Fruit fly (Drosophila melanogaster) whole organism, embryonic: Measurements from ENCODE around the gene Cyp12a4.

Experiments
- Awh ChIP-seq: fragments of 200-800 bp; sonication (Bioruptor generic); IDR thresholded peaks from 2 replicates; pipeline ENCODE4, ENCODE4 v1.3.6; 2022; ENCODE audit warnings: missing biosample characterization, missing genetic modification characterization
- BEAF-32 ChIP-seq: fragments of 200-800 bp; sonication (Bioruptor generic); optimal IDR thresholded peaks from 3 replicates; lab custom pipeline; 2017; ENCODE audit warnings: missing biosample characterization, missing genetic modification characterization, mild to moderate bottlenecking, moderate library complexity, missing genetic modification reagents
- CG10209 ChIP-seq: fragments of 200-800 bp; sonication (Bioruptor generic); optimal IDR thresholded peaks from 3 replicates; lab custom pipeline; 2017; ENCODE audit warnings: missing biosample characterization, mild to moderate bottlenecking, missing genetic modification characterization, missing genetic modification reagents
- CG11560 ChIP-seq: fragments of 200-800 bp; sonication (Bioruptor generic); IDR thresholded peaks from 3 replicates; pipeline ENCODE4 v1.3.6; 2022; ENCODE audit warnings: missing biosample characterization, missing genetic modification characterization
- CG11695 ChIP-seq: fragments of 200-800 bp; sonication (Bioruptor generic); IDR thresholded peaks from 3 replicates; pipeline ENCODE4 v1.3.6; 2022; ENCODE audit warnings: missing biosample characterization, missing genetic modification characterization
- CG15514 ChIP-seq: fragments of 200-800 bp; sonication (Bioruptor generic); optimal IDR thresholded peaks from 3 replicates; lab custom pipeline; 2017; ENCODE audit warnings: missing biosample characterization, missing genetic modification characterization, mild to moderate bottlenecking, moderate library complexity, missing genetic modification reagents
- CG15696 ChIP-seq: fragments of 200-800 bp; sonication (Bioruptor generic); optimal IDR thresholded peaks from 2 replicates; lab custom pipeline; 2019; ENCODE audit warnings: missing biosample characterization, mild to moderate bottlenecking, missing genetic modification characterization, moderate library complexity
- CG18619 ChIP-seq: fragments of 200-800 bp; sonication (Bioruptor generic); optimal IDR thresholded peaks from 3 replicates; lab custom pipeline; 2017; ENCODE audit warnings: missing biosample characterization, mild to moderate bottlenecking, missing genetic modification characterization
- CG2120 ChIP-seq: fragments of 200-800 bp; sonication (Bioruptor generic); optimal IDR thresholded peaks from 3 replicates; lab custom pipeline; 2016; ENCODE audit warnings: missing biosample characterization, missing genetic modification characterization
- CG34376 ChIP-seq: fragments of 200-800 bp; sonication (Bioruptor generic); optimal IDR thresholded peaks from 2 replicates; lab custom pipeline; 2018; ENCODE audit warnings: missing biosample characterization, mild to moderate bottlenecking, missing genetic modification characterization
- CG4424 ChIP-seq: fragments of 200-800 bp; sonication (Bioruptor generic); optimal IDR thresholded peaks from 3 replicates; lab custom pipeline; 2016; ENCODE audit warnings: missing biosample characterization, missing genetic modification characterization
- CG7271 ChIP-seq: fragments of 200-800 bp; sonication (Bioruptor generic); optimal IDR thresholded peaks from 2 replicates; lab custom pipeline; 2018; ENCODE audit warnings: missing biosample characterization, mild to moderate bottlenecking, missing genetic modification characterization, moderate library complexity
- CG7987 ChIP-seq: fragments of 200-800 bp; sonication (Bioruptor generic); optimal IDR thresholded peaks from 2 replicates; lab custom pipeline; 2018; ENCODE audit warnings: missing biosample characterization, mild to moderate bottlenecking, missing genetic modification characterization, moderate library complexity
- CG9437 ChIP-seq: fragments of 200-800 bp; sonication (Bioruptor generic); optimal IDR thresholded peaks from 2 replicates; lab custom pipeline; 2018; ENCODE audit warnings: missing biosample characterization, mild to moderate bottlenecking, missing genetic modification characterization
- CG9609 ChIP-seq: fragments of 200-800 bp; sonication (Bioruptor generic); optimal IDR thresholded peaks from 3 replicates; lab custom pipeline; 2016; ENCODE audit warnings: missing biosample characterization, missing genetic modification characterization
- CHES-1-like ChIP-seq: fragments of 200-800 bp; sonication (Bioruptor generic); optimal IDR thresholded peaks from 2 replicates; lab custom pipeline; 2016; ENCODE audit warnings: missing biosample characterization, missing genetic modification characterization
- Drgx ChIP-seq: fragments of 200-800 bp; sonication (Bioruptor generic); IDR thresholded peaks from 2 replicates; pipeline ENCODE4 v1.3.6; 2022; ENCODE audit warnings: missing biosample characterization, missing genetic modification characterization
- Elba2 ChIP-seq: fragments of 200-800 bp; sonication (Bioruptor generic); optimal IDR thresholded peaks from 3 replicates; lab custom pipeline; 2016; ENCODE audit warnings: missing biosample characterization, missing genetic modification characterization
- Med ChIP-seq: fragments of 200-800 bp; sonication (Bioruptor generic); peaks from one replicate; lab custom pipeline; 2016; ENCODE audit warnings: missing biosample characterization, missing genetic modification characterization, mild to moderate bottlenecking, inconsistent platforms, moderate library complexity
- Side ChIP-seq: fragments of 200-800 bp; sonication (Bioruptor generic); optimal IDR thresholded peaks from 2 replicates; lab custom pipeline; 2016; ENCODE audit warnings: missing biosample characterization, missing genetic modification characterization
- Spps ChIP-seq: fragments of 200-800 bp; sonication (Bioruptor generic); optimal IDR thresholded peaks from 2 replicates; lab custom pipeline; 2018; ENCODE audit warnings: missing biosample characterization, mild to moderate bottlenecking, missing genetic modification characterization
- ato ChIP-seq: fragments of 200-800 bp; sonication (Bioruptor generic); IDR thresholded peaks from 2 replicates; pipeline ENCODE4 v1.3.6; 2022; ENCODE audit warnings: missing biosample characterization, missing genetic modification characterization; ENCODE audit not compliant: partially characterized antibody
- az2 ChIP-seq: fragments of 200-800 bp; sonication (Bioruptor generic); optimal IDR thresholded peaks from 3 replicates; lab custom pipeline; 2016; ENCODE audit warnings: missing biosample characterization, missing genetic modification characterization
- bsh ChIP-seq, 2 experiments: fragments of 200-800 bp; sonication (Bioruptor generic); optimal IDR thresholded peaks; 2 replicates each; lab custom pipeline; 2017 to 2018; ENCODE audit warnings: mild to moderate bottlenecking in 2 of 2, missing biosample characterization in 2 of 2, missing genetic modification characterization in 2 of 2, moderate library complexity in 1 of 2
- caup ChIP-seq: fragments of 200-800 bp; sonication (Bioruptor generic); optimal IDR thresholded peaks from 3 replicates; lab custom pipeline; 2017; ENCODE audit warnings: missing biosample characterization, mild to moderate bottlenecking, missing genetic modification characterization, moderate library complexity; ENCODE audit not compliant: severe bottlenecking
- ci ChIP-seq: fragments of 200-800 bp; sonication (Bioruptor generic); IDR thresholded peaks from 3 replicates; pipeline ENCODE4 v1.3.6; 2022; ENCODE audit warnings: missing biosample characterization, missing genetic modification characterization
- dmrt99B ChIP-seq: fragments of 200-800 bp; sonication (Bioruptor generic); optimal IDR thresholded peaks from 2 replicates; lab custom pipeline; 2018; ENCODE audit warnings: missing biosample characterization, mild to moderate bottlenecking, missing genetic modification characterization, moderate library complexity
- fru ChIP-seq: fragments of >200 bp; optimal IDR thresholded peaks from 2 replicates; lab custom pipeline; 2017
- gcm2 ChIP-seq: fragments of 200-800 bp; sonication (Bioruptor generic); optimal IDR thresholded peaks from 2 replicates; lab custom pipeline; 2016; ENCODE audit warnings: missing biosample characterization, missing genetic modification characterization
- gem ChIP-seq: fragments of 200-800 bp; sonication (Bioruptor generic); optimal IDR thresholded peaks from 2 replicates; lab custom pipeline; 2019; ENCODE audit warnings: missing biosample characterization, mild to moderate bottlenecking, missing genetic modification characterization, moderate library complexity
- hb ChIP-seq: fragments of 200-800 bp; sonication (Bioruptor generic); IDR thresholded peaks from 3 replicates; pipeline ENCODE4 v1.3.6; 2022; ENCODE audit warnings: missing biosample characterization, missing genetic modification characterization; ENCODE audit not compliant: partially characterized antibody
- jumu ChIP-seq: fragments of 200-800 bp; sonication (Bioruptor generic); optimal IDR thresholded peaks from 3 replicates; lab custom pipeline; 2016; ENCODE audit warnings: missing biosample characterization, missing genetic modification characterization
- klu ChIP-seq: fragments of 200-800 bp; sonication (Bioruptor generic); IDR thresholded peaks from 2 replicates; pipeline ENCODE4 v1.3.6; 2022; ENCODE audit warnings: missing biosample characterization, missing genetic modification characterization
- maf-S ChIP-seq: fragments of 200-800 bp; sonication (Bioruptor generic); optimal IDR thresholded peaks from 2 replicates; lab custom pipeline; 2016; ENCODE audit warnings: missing biosample characterization, missing genetic modification characterization
- mld ChIP-seq: fragments of 200-800 bp; sonication (Bioruptor generic); IDR thresholded peaks from 3 replicates; pipeline ENCODE4 v1.3.6; 2022; ENCODE audit warnings: missing biosample characterization, missing genetic modification characterization; ENCODE audit not compliant: partially characterized antibody
- nom ChIP-seq: fragments of 200-800 bp; sonication (Bioruptor generic); optimal IDR thresholded peaks from 2 replicates; lab custom pipeline; 2017; ENCODE audit warnings: missing biosample characterization, missing genetic modification characterization, mild to moderate bottlenecking, moderate library complexity, missing genetic modification reagents
- otp ChIP-seq: fragments of 200-800 bp; sonication (Bioruptor generic); IDR thresholded peaks from 3 replicates; pipeline ENCODE4, ENCODE4 v1.3.6; 2022; ENCODE audit warnings: missing biosample characterization, missing genetic modification characterization
- p53 ChIP-seq: fragments of 200-800 bp; sonication (Bioruptor generic); optimal IDR thresholded peaks from 2 replicates; lab custom pipeline; 2016; ENCODE audit warnings: missing biosample characterization, missing genetic modification characterization
- sens ChIP-seq: fragments of 200-800 bp; sonication (Bioruptor generic); peaks from one replicate; lab custom pipeline; 2016; ENCODE audit warnings: missing biosample characterization, missing genetic modification characterization
- sqz ChIP-seq: fragments of 200-800 bp; sonication (Bioruptor generic); optimal IDR thresholded peaks from 3 replicates; lab custom pipeline; 2018; ENCODE audit warnings: missing biosample characterization, mild to moderate bottlenecking, missing genetic modification characterization
- unpg ChIP-seq: fragments of 200-800 bp; sonication (Bioruptor generic); optimal IDR thresholded peaks from 3 replicates; lab custom pipeline; 2018; ENCODE audit warnings: missing biosample characterization, mild to moderate bottlenecking, missing genetic modification characterization, moderate library complexity

Cyp12a4 gene

dm6 chr3R:19105821-19106220 lies 29.1 kb upstream of the Cyp12a4 start (continued):
- no peak for TF ChIP-seq Spps (tag; lab: Kevin White, UChicago)
- no peak for TF ChIP-seq jumu (GFP tag; lab: Kevin White, UChicago)
- no peak for TF ChIP-seq CG9609 (GFP tag; lab: Kevin White, UChicago)
- TF ChIP-seq CG2120 (GFP tag; lab: Kevin White, UChicago), result no peak
- TF ChIP-seq hb (GFP tag; lab: Robert Waterston, UW), result no peak
- no peak for TF ChIP-seq CG18619 (GFP tag; lab: Kevin White, UChicago)
- no peak for TF ChIP-seq caup (GFP tag; lab: Kevin White, UChicago)
- no peak for TF ChIP-seq CG15696 (tag; lab: Kevin White, UChicago)
- no peak for TF ChIP-seq CG11560
- TF ChIP-seq CG34376 (GFP tag; lab: Kevin White, UChicago), result no peak
- peak; percentile 21 for TF ChIP-seq CG10209
- TF ChIP-seq CG7987, result no peak
- TF ChIP-seq CG7271 (tag; lab: Kevin White, UChicago), result no peak

DNA sequence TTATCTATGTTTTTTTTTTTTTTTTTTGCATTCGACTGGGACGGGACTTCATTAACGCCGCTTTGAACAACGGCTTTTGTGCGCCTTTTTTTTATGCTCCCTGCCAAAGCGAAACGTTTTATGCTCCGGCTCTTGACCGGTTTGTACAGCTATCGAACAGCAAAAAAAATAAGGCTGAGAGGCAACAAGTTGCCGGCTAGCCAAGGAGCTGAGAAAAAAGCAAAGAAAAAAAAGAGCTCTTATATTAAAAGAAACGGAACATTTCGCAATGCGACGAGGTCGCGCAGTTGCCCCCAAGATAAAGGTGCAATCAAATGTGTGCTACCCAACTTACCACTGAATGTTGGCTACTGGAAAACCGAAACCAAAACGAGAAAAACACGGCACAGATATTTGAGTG lies 28.5 kb upstream of the Cyp12a4 start:
- TF ChIP-seq CG11695 (GFP tag; lab: Robert Waterston, UW) (no peak), gcm2 (GFP tag; lab: Kevin White, UChicago) (no peak), maf-S (GFP tag; lab: Kevin White, UChicago) (no peak), CG15514 (GFP tag; lab: Kevin White, UChicago) (no peak), CHES-1-like (GFP tag; lab: Kevin White, UChicago) (no peak), mld (GFP tag; lab: Robert Waterston, UW) (no peak), Drgx (GFP tag; lab: Robert Waterston, UW) (peak; percentile 11; the same call in 1 of the 2 replicates), ato (GFP tag; lab: Robert Waterston, UW) (no peak), ci (no peak), p53 (GFP tag; lab: Kevin White, UChicago) (no peak), CG4424 (GFP tag; lab: Kevin White, UChicago) (no peak), CG9437 (GFP tag; lab: Kevin White, UChicago) (no peak), Side (no peak), Elba2 (GFP tag; lab: Kevin White, UChicago) (no peak), CG7271 (tag; lab: Kevin White, UChicago) (no peak), nom (GFP tag; lab: Kevin White, UChicago) (peak; percentile 52), BEAF-32 (no peak), sqz (GFP tag; lab: Kevin White, UChicago) (peak; percentile 38), klu (no peak)

- TF ChIP-seq dmrt99B (tag; lab: Kevin White, UChicago) (peak; percentile 19), sens (peak; percentile 72), unpg (GFP tag; lab: Kevin White, UChicago) (peak; percentile 26), otp (peak; percentile 16; the same call in 1 of the 3 replicates), fru (lab: Kevin White, UChicago) (no peak), CG7987 (no peak), az2 (peak; percentile 1), Awh (0 out of 2 replicates have a peak, but pooled peaks have one; percentile 8), bsh (GFP tag; optimal IDR thresholded peaks at IDR 0.05; lab: Kevin White, UChicago) (peak in 1 of 2 experiments; percentile 26), Med (GFP tag; lab: Kevin White, UChicago) (peak; percentile 7), gem (peak; percentile 26)
- TF ChIP-seq, all 482 proteins: peak for 9
These were observed 27.9 kb upstream of the Cyp12a4 start for dm6 chr3R:19107058-19107457.
